Worm (Caenorhabditis elegans) whole organism, late embryonic: ENCODE measurements around the gene F10C2.4.

Experiments
- C38D4.7 ChIP-seq: fragments of 200-800 bp; sonication (Bioruptor generic); optimal IDR thresholded peaks from 2 replicates; lab custom pipeline; 2018; ENCODE audit warnings: mild to moderate bottlenecking, missing genetic modification characterization, moderate library complexity, missing compliant biosample characterization
- F13H6.1 ChIP-seq: sonication (generic microtip); optimal IDR thresholded peaks from 2 replicates; lab custom pipeline; 2016; ENCODE audit warnings: missing genetic modification characterization, missing compliant biosample characterization
- K02D7.2 ChIP-seq: sonication (generic microtip); optimal IDR thresholded peaks from 2 replicates; lab custom pipeline; 2017; ENCODE audit warnings: mild to moderate bottlenecking, missing genetic modification characterization, missing compliant biosample characterization
- K09A11.1 ChIP-seq: sonication (generic microtip); optimal IDR thresholded peaks from 2 replicates; lab custom pipeline; 2017; ENCODE audit warnings: antibody characterized with exemption, mild to moderate bottlenecking, missing genetic modification characterization, missing compliant biosample characterization; ENCODE audit not compliant: insufficient read depth
- T23F11.4 ChIP-seq: fragments of 200-800 bp; sonication (Bioruptor generic); optimal IDR thresholded peaks from 2 replicates; lab custom pipeline; 2018; ENCODE audit warnings: mild to moderate bottlenecking, missing genetic modification characterization, missing compliant biosample characterization
- Y22D7AL.16 ChIP-seq: sonication (generic microtip); optimal IDR thresholded peaks from 2 replicates; lab custom pipeline; 2016; ENCODE audit warnings: missing genetic modification characterization, missing compliant biosample characterization
- ahr-1 ChIP-seq: sonication (generic microtip); optimal IDR thresholded peaks from 2 replicates; lab custom pipeline; 2016; ENCODE audit warnings: missing genetic modification characterization, missing compliant biosample characterization
- ama-1 ChIP-seq: fragments of 150-350 bp; optimal IDR thresholded peaks from 2 replicates; lab custom pipeline; 2014
- ceh-14 ChIP-seq: sonication (generic microtip); optimal IDR thresholded peaks from 2 replicates; lab custom pipeline; 2016; ENCODE audit warnings: missing genotype, missing genetic modification characterization, missing compliant biosample characterization
- ceh-18 ChIP-seq: sonication (generic microtip); optimal IDR thresholded peaks from 2 replicates; lab custom pipeline; 2016; ENCODE audit warnings: missing genetic modification characterization, missing compliant biosample characterization
- ceh-19 ChIP-seq: fragments of 200-800 bp; sonication (Bioruptor generic); optimal IDR thresholded peaks from 2 replicates; lab custom pipeline; 2018; ENCODE audit warnings: mild to moderate bottlenecking, missing genetic modification characterization, missing compliant biosample characterization
- ceh-2 ChIP-seq: sonication (generic microtip); optimal IDR thresholded peaks from 2 replicates; lab custom pipeline; 2016; ENCODE audit warnings: missing genotype, missing genetic modification characterization, missing compliant biosample characterization
- ceh-24 ChIP-seq: sonication (generic microtip); optimal IDR thresholded peaks from 2 replicates; lab custom pipeline; 2016; ENCODE audit warnings: mild to moderate bottlenecking, missing genetic modification characterization, missing compliant biosample characterization
- ceh-30 ChIP-seq: fragments of 150-350 bp; optimal IDR thresholded peaks from 2 replicates; lab custom pipeline; 2014; ENCODE audit warnings: missing biosample characterization, missing genetic modification characterization
- ceh-34 ChIP-seq: sonication (generic microtip); optimal IDR thresholded peaks from 2 replicates; lab custom pipeline; 2016; ENCODE audit warnings: mild to moderate bottlenecking, missing genetic modification characterization, missing compliant biosample characterization
- ceh-48 ChIP-seq: sonication (generic microtip); optimal IDR thresholded peaks from 2 replicates; lab custom pipeline; 2016; ENCODE audit warnings: missing genetic modification characterization, inconsistent platforms, missing compliant biosample characterization
- ceh-6 ChIP-seq: fragments of 200-800 bp; sonication (Bioruptor generic); optimal IDR thresholded peaks from 2 replicates; lab custom pipeline; 2018; ENCODE audit warnings: mild to moderate bottlenecking, missing genetic modification characterization, missing compliant biosample characterization
- ceh-9 ChIP-seq: sonication (generic microtip); optimal IDR thresholded peaks from 2 replicates; lab custom pipeline; 2016; ENCODE audit warnings: mild to moderate bottlenecking, missing genetic modification characterization, inconsistent platforms, missing compliant biosample characterization
- elt-2 ChIP-seq: sonication (generic microtip); optimal IDR thresholded peaks from 2 replicates; lab custom pipeline; 2016; ENCODE audit warnings: missing genetic modification reagents, missing genetic modification characterization, missing compliant biosample characterization
- ets-4 ChIP-seq: sonication (generic microtip); optimal IDR thresholded peaks from 2 replicates; lab custom pipeline; 2016; ENCODE audit warnings: missing genetic modification characterization, missing compliant biosample characterization
- eyg-1 ChIP-seq: sonication (generic microtip); optimal IDR thresholded peaks from 2 replicates; lab custom pipeline; 2016; ENCODE audit warnings: missing genotype, missing genetic modification characterization, missing compliant biosample characterization
- fax-1 ChIP-seq: sonication (generic microtip); optimal IDR thresholded peaks from 2 replicates; lab custom pipeline; 2016; ENCODE audit warnings: missing genotype, missing genetic modification characterization, missing compliant biosample characterization
- gmeb-2 ChIP-seq: sonication (generic microtip); optimal IDR thresholded peaks from 2 replicates; lab custom pipeline; 2016; ENCODE audit warnings: missing genetic modification characterization, inconsistent platforms, missing compliant biosample characterization
- hlh-13 ChIP-seq: fragments of 200-800 bp; sonication (Bioruptor generic); optimal IDR thresholded peaks from 2 replicates; lab custom pipeline; 2018; ENCODE audit warnings: mild to moderate bottlenecking, missing genetic modification characterization, missing compliant biosample characterization
- hlh-15 ChIP-seq: sonication (generic microtip); optimal IDR thresholded peaks from 2 replicates; lab custom pipeline; 2016; ENCODE audit warnings: missing genetic modification characterization, missing compliant biosample characterization
- hlh-30 ChIP-seq: sonication (generic microtip); optimal IDR thresholded peaks from 2 replicates; lab custom pipeline; 2017; ENCODE audit warnings: antibody characterized with exemption, missing genetic modification characterization, missing compliant biosample characterization; ENCODE audit not compliant: insufficient read depth
- lin-11 ChIP-seq: fragments of 200-800 bp; sonication (Bioruptor generic); optimal IDR thresholded peaks from 2 replicates; lab custom pipeline; 2018; ENCODE audit warnings: mild to moderate bottlenecking, missing genetic modification characterization, missing compliant biosample characterization
- madf-2 ChIP-seq: sonication (generic microtip); optimal IDR thresholded peaks from 2 replicates; lab custom pipeline; 2017; ENCODE audit warnings: missing genetic modification characterization, missing compliant biosample characterization
- mec-3 ChIP-seq: sonication (generic microtip); optimal IDR thresholded peaks from 2 replicates; lab custom pipeline; 2016; ENCODE audit warnings: borderline replicate concordance, missing genetic modification characterization, missing compliant biosample characterization
- nfya-1 ChIP-seq: sonication (generic microtip); optimal IDR thresholded peaks from 2 replicates; lab custom pipeline; 2017; ENCODE audit warnings: missing genetic modification characterization, mild to moderate bottlenecking, missing compliant biosample characterization, antibody characterized with exemption, moderate library complexity
- npax-4 ChIP-seq: sonication (generic microtip); optimal IDR thresholded peaks from 2 replicates; lab custom pipeline; 2016; ENCODE audit warnings: missing genetic modification characterization, missing compliant biosample characterization
- odd-2 ChIP-seq: sonication (generic microtip); optimal IDR thresholded peaks from 2 replicates; lab custom pipeline; 2017; ENCODE audit warnings: antibody characterized with exemption, mild to moderate bottlenecking, missing genetic modification characterization, missing compliant biosample characterization
- pag-3 ChIP-seq: sonication (generic microtip); optimal IDR thresholded peaks from 2 replicates; lab custom pipeline; 2016; ENCODE audit warnings: missing compliant biosample characterization, missing genetic modification characterization, borderline replicate concordance
- pax-1 ChIP-seq: fragments of 150-350 bp; optimal IDR thresholded peaks from 2 replicates; lab custom pipeline; 2014; ENCODE audit warnings: missing biosample characterization, missing genetic modification characterization
- ref-2 ChIP-seq: sonication (generic microtip); optimal IDR thresholded peaks from 2 replicates; lab custom pipeline; 2016; ENCODE audit warnings: missing genetic modification characterization, missing compliant biosample characterization
- rnt-1 ChIP-seq: sonication (generic microtip); optimal IDR thresholded peaks from 2 replicates; lab custom pipeline; 2016; ENCODE audit warnings: missing genetic modification characterization, missing compliant biosample characterization
- sox-2 ChIP-seq: fragments of 200-800 bp; sonication (Bioruptor generic); IDR thresholded peaks from 2 replicates; pipeline ENCODE4 v1.3.6; 2022; ENCODE audit warnings: missing genetic modification reagents, missing genetic modification characterization, missing compliant biosample characterization
- sox-4 ChIP-seq: sonication (generic microtip); optimal IDR thresholded peaks from 2 replicates; lab custom pipeline; 2017; ENCODE audit warnings: mild to moderate bottlenecking, missing genetic modification characterization, inconsistent platforms, missing compliant biosample characterization
- syd-9 ChIP-seq: sonication (generic microtip); optimal IDR thresholded peaks from 2 replicates; lab custom pipeline; 2016; ENCODE audit warnings: mild to moderate bottlenecking, missing genetic modification characterization, moderate library complexity, missing compliant biosample characterization
- tbx-2 ChIP-seq: sonication (generic microtip); optimal IDR thresholded peaks from 2 replicates; lab custom pipeline; 2016; ENCODE audit warnings: missing genetic modification characterization, missing compliant biosample characterization
- unc-55 ChIP-seq: sonication (generic microtip); optimal IDR thresholded peaks from 2 replicates; lab custom pipeline; 2017; ENCODE audit warnings: missing biosample characterization, missing genetic modification reagents, missing genetic modification characterization
- zip-5 ChIP-seq: sonication (generic microtip); optimal IDR thresholded peaks from 2 replicates; lab custom pipeline; 2016; ENCODE audit warnings: missing genetic modification characterization, missing compliant biosample characterization

F10C2.4 gene

ce11 chrV:12070419-12070818 is 29.1 kb downstream of the F10C2.4 start, which contains the start of gene kmo-1:
Gene kmo-1, minus strand, starts transcription at chrV:12070519.
- TF ChIP-seq pax-1 (tag; lab: Kevin White, UChicago), result no peak
- no peak for TF ChIP-seq eyg-1 (tag; lab: Kevin White, UChicago)
- TF ChIP-seq sox-2, result no peak
- no peak for TF ChIP-seq ceh-48 (tag; lab: Kevin White, UChicago)
- no peak for TF ChIP-seq lin-11 (tag; lab: Kevin White, UChicago)
- no peak for TF ChIP-seq ahr-1 (tag; lab: Kevin White, UChicago)
- no peak for TF ChIP-seq elt-2 (tag; lab: Kevin White, UChicago)
- TF ChIP-seq ceh-18, result no peak
- TF ChIP-seq syd-9, result no peak
- TF ChIP-seq ceh-30 (tag; lab: Kevin White, UChicago), result no peak
- no peak for TF ChIP-seq K09A11.1
- TF ChIP-seq sox-4 (tag; lab: Kevin White, UChicago), result no peak

DNA sequence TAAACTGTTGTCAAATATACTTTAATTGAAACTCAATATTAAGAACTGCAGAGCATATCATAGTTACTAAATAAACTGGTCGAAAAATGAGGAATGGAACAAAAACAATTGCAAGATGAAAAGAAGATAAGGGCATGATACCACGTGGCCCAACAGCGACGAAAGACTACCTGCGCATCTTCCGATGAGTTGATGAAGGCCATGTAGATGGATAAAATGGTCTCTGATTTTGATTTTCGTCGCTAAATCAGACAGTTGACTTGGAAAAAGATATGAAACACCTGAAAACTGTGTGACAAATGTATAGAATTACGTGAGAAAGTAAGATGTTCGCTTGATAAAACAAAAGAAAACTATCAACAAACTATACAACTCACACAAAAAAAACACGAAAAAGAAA is 30.1 kb downstream of the F10C2.4 start:
- TF ChIP-seq F13H6.1 (tag; lab: Kevin White, UChicago), result no peak
- no peak for TF ChIP-seq hlh-30 (tag; lab: Kevin White, UChicago)
- no peak for TF ChIP-seq unc-55 (GFP tag; lab: Kevin White, UChicago)
- no peak for TF ChIP-seq ceh-30 (tag; lab: Kevin White, UChicago)
- TF ChIP-seq ceh-6 (GFP tag; lab: Kevin White, UChicago), result no peak
- no peak for TF ChIP-seq ceh-19 (GFP tag; lab: Kevin White, UChicago)
- TF ChIP-seq Y22D7AL.16 (tag; lab: Kevin White, UChicago), result no peak
- no peak for TF ChIP-seq ceh-24 (tag; lab: Kevin White, UChicago)
- TF ChIP-seq ceh-48 (tag; lab: Kevin White, UChicago), result no peak
- TF ChIP-seq hlh-13 (GFP tag; lab: Kevin White, UChicago), result no peak
- no peak for TF ChIP-seq ceh-14 (tag; lab: Kevin White, UChicago)
- no peak for TF ChIP-seq ets-4
- TF ChIP-seq hlh-15 (tag; lab: Kevin White, UChicago), result no peak
- TF ChIP-seq rnt-1 (tag; lab: Kevin White, UChicago), result no peak
- no peak for TF ChIP-seq C38D4.7 (GFP tag; lab: Kevin White, UChicago)

- TF ChIP-seq syd-9 (no peak), pax-1 (tag; lab: Kevin White, UChicago) (no peak), ceh-19 (GFP tag; lab: Kevin White, UChicago) (no peak), hlh-15 (tag; lab: Kevin White, UChicago) (no peak), madf-2 (tag; lab: Kevin White, UChicago) (no peak), odd-2 (tag; lab: Kevin White, UChicago) (no peak), npax-4 (tag; lab: Kevin White, UChicago) (no peak), ceh-9 (no peak), fax-1 (tag; lab: Kevin White, UChicago) (no peak), gmeb-2 (tag; lab: Kevin White, UChicago) (no peak), ceh-34 (no peak), ceh-48 (tag; lab: Kevin White, UChicago) (no peak), mec-3 (no peak), ceh-24 (tag; lab: Kevin White, UChicago) (no peak)
These were observed 33.5 kb downstream of the F10C2.4 start, which contains the start of gene R07B7.6 for ce11 chrV:12074886-12075285. Gene R07B7.6, minus strand, starts transcription at chrV:12074986.

DNA sequence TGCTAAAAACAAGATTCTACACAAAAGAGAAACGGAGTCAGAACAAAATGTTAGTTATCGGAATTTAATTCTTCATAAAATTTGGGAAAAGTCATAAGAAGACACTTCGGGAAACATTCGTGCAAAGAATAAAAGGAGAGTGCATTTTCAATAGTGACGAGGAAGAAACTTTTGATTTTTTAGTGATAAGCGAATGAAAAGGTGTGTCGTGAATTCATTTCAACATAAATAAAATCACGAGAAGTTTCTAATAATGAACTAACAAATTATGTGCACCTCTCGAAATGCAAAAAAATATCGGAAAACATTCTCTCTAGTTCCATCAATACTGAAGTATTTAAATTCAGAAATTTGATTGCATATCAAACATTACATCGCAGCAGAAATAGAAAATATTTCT is 34.6 kb downstream of the F10C2.4 start:
- TF ChIP-seq ceh-6 (GFP tag; lab: Kevin White, UChicago) (no peak), zip-5 (tag; lab: Kevin White, UChicago) (no peak), ceh-14 (tag; lab: Kevin White, UChicago) (no peak), T23F11.4 (GFP tag; lab: Kevin White, UChicago) (no peak), ama-1 (lab: Kevin White, UChicago) (no peak), tbx-2 (tag; lab: Kevin White, UChicago) (no peak), ceh-2 (tag; lab: Kevin White, UChicago) (no peak), K02D7.2 (no peak), hlh-13 (GFP tag; lab: Kevin White, UChicago) (no peak), pag-3 (tag; lab: Kevin White, UChicago) (no peak), sox-4 (tag; lab: Kevin White, UChicago) (no peak), ref-2 (tag; lab: Kevin White, UChicago) (no peak), nfya-1 (no peak)
